Fruit fly (Drosophila melanogaster) whole organism: Measurements from ENCODE around the gene CG43094.

ENCODE experiments used
- CG8478 ChIP-seq: fragments of >200 bp; optimal IDR thresholded peaks from 2 replicates; lab custom pipeline; 2018; ENCODE audit warnings: inconsistent platforms
- psq ChIP-seq: fragments of >200 bp; optimal IDR thresholded peaks from 2 replicates; lab custom pipeline; 2017
- usp ChIP-seq: fragments of >200 bp; optimal IDR thresholded peaks from 2 replicates; lab custom pipeline; 2017; ENCODE audit warnings: missing biosample characterization, missing genetic modification characterization, mixed read lengths

dm6 chr3R:22767599-22767998 is 3.2 kb downstream of the CG43094 start, which contains the start of gene CG13841:
- TF ChIP-seq usp (GFP tag; lab: Kevin White, UChicago): no peak
- no peak for TF ChIP-seq CG8478
- no peak for TF ChIP-seq psq (lab: Kevin White, UChicago)
